Worm (Caenorhabditis elegans): ENCODE data around the gene T05A1.5.

T05A1.5 gene

DNA sequence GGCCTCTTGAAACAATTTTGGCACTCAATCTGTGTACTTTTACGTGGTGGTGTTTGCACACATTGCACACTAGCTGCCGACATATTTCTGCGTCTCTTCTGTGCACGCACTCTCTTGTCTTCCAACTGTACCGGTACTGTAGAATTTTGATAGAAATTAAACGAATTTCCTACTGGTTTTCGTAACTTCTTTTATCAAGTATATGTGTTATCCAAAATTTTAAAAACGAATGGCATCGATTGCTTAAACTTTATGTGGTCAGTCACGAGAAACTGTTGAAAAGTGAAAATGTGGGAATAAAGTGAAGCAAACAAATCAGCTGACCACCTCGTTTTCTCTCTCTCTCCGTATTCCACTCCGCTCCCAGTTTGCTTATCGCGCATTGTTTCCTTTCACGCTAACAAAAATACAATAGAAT, 32.7 kb upstream of the T05A1.5 start (continued):
- TF ChIP-seq efl-1 (GFP tag; optimal IDR thresholded peaks at IDR 0.05) (peak; percentile 26), F57A8.1 (GFP tag; optimal IDR thresholded peaks at IDR 0.05) (no peak), egl-44 (GFP tag; IDR thresholded peaks at IDR 0.05) (peak; percentile 24; the same call in 1 of the 2 replicates), attf-5 (GFP tag; optimal IDR thresholded peaks at IDR 0.05) (peak; percentile 60), snpc-1.1 (tag; optimal IDR thresholded peaks at IDR 0.05; ENCODE audit: insufficient read depth) (peak; percentile 86), K11D2.4 (GFP tag; IDR thresholded peaks at IDR 0.05) (no peak)

ce11 chrIV:9514132-9514531, 32.0 kb upstream of the T05A1.5 start:
- TF ChIP-seq cebp-1 (GFP tag; IDR thresholded peaks at IDR 0.05) (peak; percentile 70; the same call in 1 of the 2 replicates), cebp-1 (tag; optimal IDR thresholded peaks at IDR 0.05) (peak; percentile 81), nfya-1 (tag; optimal IDR thresholded peaks at IDR 0.05; ENCODE audit: borderline replicate concordance, insufficient read depth) (no peak), unc-62 (GFP tag; optimal IDR thresholded peaks at IDR 0.05) (peak; percentile 76)

DNA sequence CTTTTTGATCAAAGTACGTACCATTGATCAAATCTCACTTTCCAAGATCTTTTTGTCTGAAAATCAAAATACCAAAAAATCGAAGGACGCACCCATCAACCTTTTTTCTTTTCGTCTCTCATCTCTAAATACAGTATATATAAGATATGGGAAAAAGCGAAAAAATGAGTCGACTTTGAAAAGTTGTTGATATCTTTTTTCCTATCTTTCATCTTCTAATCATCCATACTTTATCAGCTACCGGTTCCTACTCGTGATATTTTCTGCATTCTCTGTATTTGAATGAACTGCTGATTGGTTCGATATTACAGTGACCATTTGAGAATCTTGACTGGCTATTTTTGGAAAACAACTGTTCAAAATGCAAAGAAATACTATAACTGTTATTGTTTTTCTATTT, 29.3 kb upstream of the T05A1.5 start, which contains the start of gene C33A12.19:
TSS of gene C33A12.19 (plus strand) at position 169 of the 400 bp plus-strand sequence.
- TF ChIP-seq lin-40 (tag; optimal IDR thresholded peaks at IDR 0.05), result peak; percentile 21
- no peak for TF ChIP-seq ccch-3 (GFP tag; optimal IDR thresholded peaks at IDR 0.05)
- TF ChIP-seq ama-1 (optimal IDR thresholded peaks at IDR 0.05), result peak; percentile 12
- no peak for TF ChIP-seq ama-1 (GFP tag; optimal IDR thresholded peaks at IDR 0.05)

DNA sequence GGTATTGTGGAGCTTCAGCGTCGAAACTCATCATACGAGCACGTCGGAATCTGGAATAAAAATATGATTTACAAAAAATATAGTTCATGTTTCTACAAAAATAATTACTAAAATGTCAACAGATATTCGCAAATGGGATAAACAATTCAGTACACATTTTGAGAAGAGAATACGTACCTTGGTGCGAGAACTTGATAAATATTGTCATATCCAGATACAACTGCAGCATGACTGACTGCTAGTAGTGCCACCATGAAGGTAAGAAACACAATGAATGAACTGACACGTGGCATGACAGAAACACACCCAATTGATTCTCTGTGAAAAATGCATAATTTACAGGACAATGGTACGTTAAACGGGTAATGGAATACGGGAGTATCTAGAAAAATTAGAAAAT, 27.5 kb upstream of the T05A1.5 start, which contains the start of gene nlp-35:
TSS of gene nlp-35 (minus strand) at position 319 of the 400 bp plus-strand sequence.
- TF ChIP-seq mel-28 (tag; optimal IDR thresholded peaks at IDR 0.05; ENCODE audit: borderline replicate concordance) (no peak), ztf-26 (tag; optimal IDR thresholded peaks at IDR 0.05) (peak; percentile 40), repo-1 (tag; optimal IDR thresholded peaks at IDR 0.05) (no peak), bed-2 (GFP tag; IDR thresholded peaks at IDR 0.05) (no peak), nhr-80 (tag; optimal IDR thresholded peaks at IDR 0.05) (no peak), T26A5.8 (tag; optimal IDR thresholded peaks at IDR 0.05) (no peak)

- TF ChIP-seq ceh-27 (GFP tag; optimal IDR thresholded peaks at IDR 0.05) (no peak), Y53G8AR.9 (GFP tag; conservative IDR thresholded peaks at IDR 0.05) (no peak), madf-10 (tag; optimal IDR thresholded peaks at IDR 0.05) (no peak), egl-44 (GFP tag; IDR thresholded peaks at IDR 0.05) (no peak), tbx-9 (tag; optimal IDR thresholded peaks at IDR 0.05; ENCODE audit: borderline replicate concordance) (no peak), chd-7 (tag; optimal IDR thresholded peaks at IDR 0.05) (no peak), gei-17 (GFP tag; optimal IDR thresholded peaks at IDR 0.05) (no peak), lir-1 (GFP tag; conservative IDR thresholded peaks at IDR 0.05) (no peak), tbp1 (GFP tag; optimal IDR thresholded peaks at IDR 0.05) (no peak), nhr-120 (GFP tag; IDR thresholded peaks at IDR 0.05) (no peak), egl-18 (GFP tag; IDR thresholded peaks at IDR 0.05) (no peak), mes-4 (tag; optimal IDR thresholded peaks at IDR 0.05) (no peak), efl-1 (GFP tag; optimal IDR thresholded peaks at IDR 0.05) (no peak), nhr-90 (tag; optimal IDR thresholded peaks at IDR 0.05) (no peak), nfya-2 (GFP tag; IDR thresholded peaks at IDR 0.05) (no peak)
Measured at ce11 chrIV:9520629-9521028, 25.5 kb upstream of the T05A1.5 start.
